Worm (Caenorhabditis elegans): ENCODE measurements around the gene ZK1058.3.

ce11 chrIII:3906481-3906880, 12.2 kb upstream of the ZK1058.3 start:
- TF ChIP-seq blmp-1 (tag; optimal IDR thresholded peaks at IDR 0.05) (no peak), snpc-4 (tag; optimal IDR thresholded peaks at IDR 0.05) (no peak), lsy-2 (tag; optimal IDR thresholded peaks at IDR 0.05) (no peak), nhr-237 (tag; optimal IDR thresholded peaks at IDR 0.05) (no peak), ceh-43 (GFP tag; optimal IDR thresholded peaks at IDR 0.05) (no peak), nhr-12 (tag; optimal IDR thresholded peaks at IDR 0.05) (no peak), unc-62 (GFP tag; optimal IDR thresholded peaks at IDR 0.05) (no peak), pha-4 (tag; optimal IDR thresholded peaks at IDR 0.05) (no peak)
